Worm (Caenorhabditis elegans) whole organism, mixed stage, embryonic: ENCODE results near the gene moc-3.

ENCODE experiments used
- blmp-1 ChIP-seq: fragments of 150-350 bp; optimal IDR thresholded peaks from 2 replicates; lab custom pipeline; 2014; ENCODE audit warnings: missing biosample characterization, missing genetic modification characterization
- ceh-39 ChIP-seq: fragments of 150-350 bp; optimal IDR thresholded peaks from 2 replicates; lab custom pipeline; 2014; ENCODE audit warnings: missing biosample characterization, missing genetic modification characterization
- mep-1 ChIP-seq: fragments of 150-350 bp; optimal IDR thresholded peaks from 2 replicates; lab custom pipeline; 2017; ENCODE audit warnings: missing biosample characterization, missing genetic modification reagents, missing genetic modification characterization, inconsistent platforms
- unc-62 ChIP-seq: fragments of 150-350 bp; optimal IDR thresholded peaks from 2 replicates; lab custom pipeline; 2014; ENCODE audit warnings: missing biosample characterization, missing genetic modification reagents, missing genetic modification characterization

DNA sequence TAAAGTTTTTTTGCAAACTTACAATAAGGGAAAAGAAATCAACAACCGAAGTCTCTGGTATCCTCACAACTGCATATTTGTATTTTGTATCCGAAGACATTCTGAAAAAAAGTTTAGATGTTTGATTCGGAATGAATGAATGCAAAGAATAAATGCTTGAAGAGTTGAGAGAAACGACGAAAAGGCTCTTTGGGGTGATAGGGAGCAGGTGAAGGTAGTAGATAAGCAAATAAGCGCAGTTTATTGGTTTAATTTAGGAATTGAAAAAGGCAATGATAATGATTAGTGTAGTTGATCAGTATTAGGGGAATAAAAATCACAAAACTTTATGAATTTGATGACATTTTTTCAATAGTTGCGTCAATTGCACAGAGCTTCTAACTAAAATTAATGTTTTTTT lies 43.8 kb upstream of the moc-3 start, which contains the start of gene nsy-7:
- TF ChIP-seq unc-62 (GFP tag; lab: Kevin White, UChicago) (no peak), blmp-1 (tag; lab: Kevin White, UChicago) (no peak), mep-1 (tag; lab: Kevin White, UChicago) (no peak), ceh-39 (no peak)
